Worm (Caenorhabditis elegans): ENCODE results near the gene ins-11.
A peak's percentile ranks its signal among the peaks of the same experiment; 100 is the strongest.

ins-11 gene

DNA sequence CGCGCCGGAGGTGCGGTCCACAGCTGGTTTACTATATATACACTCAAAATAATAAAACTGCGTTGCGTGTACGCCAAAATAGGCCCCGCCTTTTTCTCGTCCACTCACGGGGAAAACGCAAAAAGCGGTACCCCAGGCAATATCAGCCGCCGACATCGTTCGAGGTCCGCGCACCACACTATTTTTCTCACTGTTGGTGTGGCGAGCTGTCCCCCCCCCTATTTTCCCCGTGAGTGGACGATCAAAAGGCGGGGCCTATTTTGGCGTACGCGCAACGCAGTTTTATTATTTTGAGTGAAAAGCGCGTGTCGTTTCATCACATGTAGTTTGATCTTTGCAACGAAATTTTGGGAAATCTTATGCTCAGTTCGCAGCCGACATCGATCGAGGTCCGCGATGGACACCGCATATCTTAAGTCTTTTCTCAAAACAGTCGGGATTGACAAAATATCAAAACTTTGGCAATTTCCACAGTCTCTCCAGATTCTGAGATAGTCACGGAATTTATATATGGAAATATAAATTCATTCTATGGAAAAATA lies 8.6 kb downstream of the ins-11 start:
- TF ChIP-seq elt-1 (tag; optimal IDR thresholded peaks at IDR 0.05) = no peak
- TF ChIP-seq nhr-28 (tag; optimal IDR thresholded peaks at IDR 0.05) = no peak
- TF ChIP-seq ceh-82 (tag; optimal IDR thresholded peaks at IDR 0.05) = no peak
- TF ChIP-seq nfya-1 (tag; optimal IDR thresholded peaks at IDR 0.05; ENCODE audit: insufficient read depth) = no peak
- no peak for TF ChIP-seq fos-1 (tag; optimal IDR thresholded peaks at IDR 0.05)
- no peak for TF ChIP-seq aly-2 (tag; optimal IDR thresholded peaks at IDR 0.05)
- no peak for TF ChIP-seq sea-2 (GFP tag; optimal IDR thresholded peaks at IDR 0.05)
- no peak for TF ChIP-seq nhr-237 (tag; optimal IDR thresholded peaks at IDR 0.05)
- no peak for TF ChIP-seq ZK546.5 (tag; optimal IDR thresholded peaks at IDR 0.05)
- TF ChIP-seq unc-39 (tag; optimal IDR thresholded peaks at IDR 0.05) = no peak
- no peak for TF ChIP-seq nhr-12 (tag; optimal IDR thresholded peaks at IDR 0.05)
- TF ChIP-seq elt-2 (tag; optimal IDR thresholded peaks at IDR 0.05) = no peak
- no peak for TF ChIP-seq nhr-76 (tag; optimal IDR thresholded peaks at IDR 0.05)

DNA sequence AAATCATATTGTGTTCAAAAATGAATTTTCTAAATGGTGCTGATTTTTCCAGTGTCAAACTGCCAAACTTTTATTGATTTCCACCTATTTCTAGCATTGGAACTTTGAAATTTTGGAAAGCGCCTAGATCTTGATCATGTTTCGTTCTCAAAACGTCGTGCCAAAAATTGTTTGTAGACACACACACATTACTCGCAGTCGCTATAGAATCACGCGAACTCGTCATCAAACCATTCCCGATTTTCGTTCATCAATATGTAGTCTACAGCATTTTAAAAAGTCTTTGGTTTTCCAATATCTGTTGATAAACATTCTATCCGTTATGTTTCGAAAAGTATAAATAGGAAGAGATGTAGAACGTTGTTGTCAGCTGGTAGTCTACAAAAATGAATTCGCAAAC lies 13.7 kb downstream of the ins-11 start, which contains the start of the genes C17C3.1 and C17C3.15:
Gene C17C3.1, plus strand, starts transcription at position 301 of the 400 bp plus-strand sequence.
Gene C17C3.15, plus strand, starts transcription at position 383 of the 400 bp plus-strand sequence.
- no peak for TF ChIP-seq pqm-1 (tag; optimal IDR thresholded peaks at IDR 0.05)
- TF ChIP-seq skn-1 (tag; optimal IDR thresholded peaks at IDR 0.05) = no peak
- TF ChIP-seq ztf-11 (tag; optimal IDR thresholded peaks at IDR 0.05) = no peak
- no peak for TF ChIP-seq ceh-16 (tag; optimal IDR thresholded peaks at IDR 0.05)
- no peak for TF ChIP-seq lsy-12 (tag; optimal IDR thresholded peaks at IDR 0.05)
- no peak for TF ChIP-seq elt-1 (tag; optimal IDR thresholded peaks at IDR 0.05)

DNA sequence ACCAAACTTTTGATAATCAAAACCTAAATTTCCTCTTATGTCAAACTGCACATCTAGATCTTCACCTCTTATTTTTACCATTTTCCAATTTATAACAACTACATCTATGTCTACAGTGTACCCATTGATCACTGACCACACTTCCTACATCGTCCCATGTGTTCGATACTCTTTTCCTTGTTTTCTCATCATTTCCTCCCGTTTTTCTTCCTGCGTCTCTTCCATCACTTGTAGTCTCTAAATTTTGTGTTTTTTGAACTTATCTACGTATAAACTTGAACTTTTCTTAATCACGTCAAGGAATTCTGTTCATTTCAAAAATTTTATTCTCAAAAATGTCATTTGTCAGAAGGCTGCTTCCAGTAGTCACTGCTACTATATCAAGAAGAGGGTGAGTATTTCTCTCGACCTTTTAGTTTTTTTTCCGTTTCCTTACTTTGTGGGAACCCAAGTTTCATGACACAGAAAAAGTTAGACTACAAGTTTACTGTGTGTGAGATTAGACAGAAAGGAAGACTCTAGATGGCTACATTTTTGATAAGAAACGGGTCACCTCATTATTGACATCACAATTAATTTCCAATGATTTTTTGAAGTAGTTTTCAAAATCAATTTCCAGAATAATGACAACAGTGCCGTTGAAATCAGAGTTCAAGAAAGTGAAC lies 15.7 kb downstream of the ins-11 start:
- TF ChIP-seq zag-1 (tag; optimal IDR thresholded peaks at IDR 0.05) (no peak), pha-4 (tag; optimal IDR thresholded peaks at IDR 0.05) (peak; percentile 27), nhr-23 (tag; optimal IDR thresholded peaks at IDR 0.05) (peak; percentile 66), pqm-1 (tag; optimal IDR thresholded peaks at IDR 0.05) (peak; percentile 7), elt-1 (tag; optimal IDR thresholded peaks at IDR 0.05) (no peak), ceh-16 (tag; optimal IDR thresholded peaks at IDR 0.05) (no peak), daf-12 (tag; optimal IDR thresholded peaks at IDR 0.05) (no peak), nhr-11 (tag; optimal IDR thresholded peaks at IDR 0.05) (no peak), ztf-4 (tag; optimal IDR thresholded peaks at IDR 0.05) (no peak), nhr-43 (tag; optimal IDR thresholded peaks at IDR 0.05; ENCODE audit: poor library complexity, severe bottlenecking) (peak; percentile 90), nfya-1 (tag; optimal IDR thresholded peaks at IDR 0.05; ENCODE audit: insufficient read depth) (peak; percentile 35), sea-2 (GFP tag; optimal IDR thresholded peaks at IDR 0.05) (no peak), nhr-76 (tag; optimal IDR thresholded peaks at IDR 0.05) (no peak), skn-1 (tag; optimal IDR thresholded peaks at IDR 0.05) (peak; percentile 48), mml-1 (tag; optimal IDR thresholded peaks at IDR 0.05) (no peak), lin-39 (tag; optimal IDR thresholded peaks at IDR 0.05) (no peak), lin-15B (tag; optimal IDR thresholded peaks at IDR 0.05) (no peak), elt-2 (tag; optimal IDR thresholded peaks at IDR 0.05) (peak; percentile 80)

ce11 chrII:5574925-5575324 lies 18.4 kb downstream of the ins-11 start:
- TF ChIP-seq nhr-43 (tag; optimal IDR thresholded peaks at IDR 0.05; ENCODE audit: poor library complexity, severe bottlenecking) = peak; percentile 13
- no peak for TF ChIP-seq lsy-12 (tag; optimal IDR thresholded peaks at IDR 0.05)
- no peak for TF ChIP-seq nhr-76 (tag; optimal IDR thresholded peaks at IDR 0.05)
- peak; percentile 26 for TF ChIP-seq elt-2 (tag; optimal IDR thresholded peaks at IDR 0.05)
- no peak for TF ChIP-seq egl-27 (tag; optimal IDR thresholded peaks at IDR 0.05)
- TF ChIP-seq hmg-11 (tag; optimal IDR thresholded peaks at IDR 0.05) = no peak
- TF ChIP-seq ceh-82 (tag; optimal IDR thresholded peaks at IDR 0.05) = no peak
- TF ChIP-seq elt-3 (tag; optimal IDR thresholded peaks at IDR 0.05) = no peak

DNA sequence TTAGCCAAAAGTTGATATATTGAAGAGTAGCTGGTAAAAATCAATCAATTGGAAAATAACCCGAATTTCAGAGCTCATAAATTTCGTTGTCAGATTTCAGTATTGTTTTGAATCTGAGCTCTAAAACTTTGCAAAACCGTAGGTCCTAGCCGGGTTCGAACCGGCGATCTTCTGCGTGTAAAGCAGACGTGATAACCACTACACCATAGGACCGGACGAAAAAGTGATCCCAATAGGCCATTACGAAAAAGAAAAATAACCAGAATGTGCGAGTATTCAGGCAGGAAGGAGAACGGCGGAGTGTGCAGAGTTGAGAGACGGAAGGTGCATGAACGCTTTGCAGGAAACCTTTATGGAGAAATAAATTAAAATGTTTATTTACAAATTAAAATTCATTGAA lies 20.5 kb downstream of the ins-11 start:
- TF ChIP-seq nhr-67 (tag; optimal IDR thresholded peaks at IDR 0.05) (no peak), pha-4 (tag; optimal IDR thresholded peaks at IDR 0.05) (peak; percentile 34), nhr-43 (tag; optimal IDR thresholded peaks at IDR 0.05; ENCODE audit: poor library complexity, severe bottlenecking) (peak; percentile 61), elt-2 (tag; optimal IDR thresholded peaks at IDR 0.05) (peak; percentile 60), ceh-9 (tag; optimal IDR thresholded peaks at IDR 0.05) (no peak), skn-1 (tag; optimal IDR thresholded peaks at IDR 0.05) (no peak), nhr-25 (tag; optimal IDR thresholded peaks at IDR 0.05) (no peak), egl-27 (tag; optimal IDR thresholded peaks at IDR 0.05) (no peak), nhr-23 (tag; optimal IDR thresholded peaks at IDR 0.05) (no peak), nhr-28 (tag; optimal IDR thresholded peaks at IDR 0.05) (no peak), daf-12 (tag; optimal IDR thresholded peaks at IDR 0.05) (no peak), lsy-12 (tag; optimal IDR thresholded peaks at IDR 0.05) (no peak), ceh-82 (tag; optimal IDR thresholded peaks at IDR 0.05) (no peak), ama-1 (optimal IDR thresholded peaks at IDR 0.05) (no peak), R02D3.7 (tag; optimal IDR thresholded peaks at IDR 0.05) (no peak), sea-2 (GFP tag; optimal IDR thresholded peaks at IDR 0.05) (no peak), lin-39 (tag; optimal IDR thresholded peaks at IDR 0.05) (peak; percentile 24), unc-39 (tag; optimal IDR thresholded peaks at IDR 0.05) (no peak), ceh-28 (tag; optimal IDR thresholded peaks at IDR 0.05) (no peak), fkh-10 (GFP tag; optimal IDR thresholded peaks at IDR 0.05) (no peak), pqm-1 (tag; optimal IDR thresholded peaks at IDR 0.05) (no peak), nfya-1 (tag; optimal IDR thresholded peaks at IDR 0.05; ENCODE audit: insufficient read depth) (peak; percentile 33), aly-2 (tag; optimal IDR thresholded peaks at IDR 0.05) (no peak), zag-1 (tag; optimal IDR thresholded peaks at IDR 0.05) (no peak), ceh-16 (tag; optimal IDR thresholded peaks at IDR 0.05) (no peak), tbx-2 (tag; optimal IDR thresholded peaks at IDR 0.05) (no peak), ZK546.5 (tag; optimal IDR thresholded peaks at IDR 0.05) (no peak), unc-62 (GFP tag; optimal IDR thresholded peaks at IDR 0.05) (no peak)
